Worm (Caenorhabditis elegans) whole organism, young adult: ENCODE measurements around the gene mpk-2.

ENCODE experiments used
- B0019.2 ChIP-seq: fragments of 200-800 bp; sonication (Bioruptor generic); conservative IDR thresholded peaks from 2 replicates; pipeline ENCODE4 v1.3.6; 2022; ENCODE audit warnings: missing genetic modification reagents, missing genetic modification characterization, missing compliant biosample characterization
- B0261.1 ChIP-seq: sonication (generic microtip); optimal IDR thresholded peaks from 2 replicates; lab custom pipeline; 2016; ENCODE audit warnings: mild to moderate bottlenecking, missing genetic modification characterization, moderate library complexity, missing compliant biosample characterization
- F10E7.11 ChIP-seq: sonication (generic microtip); optimal IDR thresholded peaks from 2 replicates; lab custom pipeline; 2017; ENCODE audit warnings: mild to moderate bottlenecking, missing genetic modification characterization, moderate library complexity, missing compliant biosample characterization
- F22D6.2 ChIP-seq: sonication (generic microtip); optimal IDR thresholded peaks from 2 replicates; lab custom pipeline; 2016; ENCODE audit warnings: mild to moderate bottlenecking, missing genetic modification characterization, missing compliant biosample characterization
- F33H1.4 ChIP-seq: fragments of 200-800 bp; sonication (Bioruptor generic); IDR thresholded peaks from 2 replicates; pipeline ENCODE4 v1.3.6; 2022; ENCODE audit warnings: missing genetic modification reagents, missing genetic modification characterization, missing compliant biosample characterization
- F37B4.10 ChIP-seq: fragments of 200-800 bp; sonication (Bioruptor generic); IDR thresholded peaks from 2 replicates; pipeline ENCODE4 v1.3.6; 2022; ENCODE audit warnings: missing genetic modification characterization, missing compliant biosample characterization
- F49E8.2 ChIP-seq: sonication (generic microtip); optimal IDR thresholded peaks from 3 replicates; lab custom pipeline; 2017; ENCODE audit warnings: missing genetic modification characterization, mild to moderate bottlenecking, missing compliant biosample characterization, antibody characterized with exemption, moderate library complexity; ENCODE audit not compliant: insufficient read depth
- F57A8.1 ChIP-seq: fragments of 200-800 bp; sonication (Bioruptor generic); optimal IDR thresholded peaks from 2 replicates; lab custom pipeline; 2018; ENCODE audit warnings: mild to moderate bottlenecking, missing genetic modification characterization, moderate library complexity, missing compliant biosample characterization
- F57C9.4 ChIP-seq: sonication (generic microtip); optimal IDR thresholded peaks from 2 replicates; lab custom pipeline; 2017; ENCODE audit warnings: mild to moderate bottlenecking, missing genetic modification characterization, missing compliant biosample characterization
- K11D2.4 ChIP-seq: fragments of 200-800 bp; sonication (Bioruptor generic); IDR thresholded peaks from 2 replicates; pipeline ENCODE4 v1.3.6; 2022; ENCODE audit warnings: missing genetic modification reagents, missing genetic modification characterization, missing compliant biosample characterization
- K12H6.12 ChIP-seq: fragments of 200-800 bp; sonication (Bioruptor generic); optimal IDR thresholded peaks from 2 replicates; lab custom pipeline; 2018; ENCODE audit warnings: mild to moderate bottlenecking, missing genetic modification characterization, missing compliant biosample characterization
- T07F8.4 ChIP-seq: sonication (generic microtip); optimal IDR thresholded peaks from 2 replicates; lab custom pipeline; 2016; ENCODE audit warnings: mild to moderate bottlenecking, missing genetic modification characterization, moderate library complexity, missing compliant biosample characterization
- Y79H2A.3 ChIP-seq: fragments of 200-800 bp; sonication (Bioruptor generic); conservative IDR thresholded peaks from 2 replicates; pipeline ENCODE4 v1.3.6; 2022; ENCODE audit warnings: missing genetic modification reagents, missing genetic modification characterization, missing compliant biosample characterization
- atf-7 ChIP-seq: sonication (generic microtip); optimal IDR thresholded peaks from 2 replicates; lab custom pipeline; 2017; ENCODE audit warnings: mild to moderate bottlenecking, missing genetic modification characterization, missing compliant biosample characterization
- attf-3 ChIP-seq: fragments of 200-800 bp; sonication (Bioruptor generic); conservative IDR thresholded peaks from 2 replicates; pipeline ENCODE4 v1.3.6; 2022; ENCODE audit warnings: missing genetic modification reagents, missing genetic modification characterization, missing compliant biosample characterization
- attf-6 ChIP-seq: fragments of 200-800 bp; sonication (Bioruptor generic); IDR thresholded peaks from 2 replicates; pipeline ENCODE4 v1.3.6; 2022; ENCODE audit warnings: missing genetic modification reagents, missing genetic modification characterization, missing compliant biosample characterization
- ccch-3 ChIP-seq: fragments of 200-800 bp; sonication (Bioruptor generic); optimal IDR thresholded peaks from 2 replicates; lab custom pipeline; 2018; ENCODE audit warnings: mild to moderate bottlenecking, missing genetic modification characterization, missing compliant biosample characterization
- cebp-1 ChIP-seq, 2 experiments: fragments of 200-800 bp in 1 of 2; sonication (Bioruptor generic) in 1 of 2; sonication (generic microtip) in 1 of 2; IDR thresholded peaks in 1 of 2; optimal IDR thresholded peaks in 1 of 2; 2 replicates each; pipeline versions ENCODE4 v1.3.6 to Lab custom; 2017 to 2022; ENCODE audit warnings: missing compliant biosample characterization in 2 of 2, missing genetic modification characterization in 2 of 2, mild to moderate bottlenecking in 1 of 2, missing genetic modification reagents in 1 of 2, moderate library complexity in 1 of 2
- cebp-2 ChIP-seq: fragments of 200-800 bp; sonication (Bioruptor generic); IDR thresholded peaks from 2 replicates; pipeline ENCODE4 v1.3.6; 2022; ENCODE audit warnings: missing genetic modification characterization, missing compliant biosample characterization
- ceh-100 ChIP-seq: fragments of 200-800 bp; sonication (Bioruptor generic); IDR thresholded peaks from 2 replicates; pipeline ENCODE4 v1.3.6; 2022; ENCODE audit warnings: missing genetic modification reagents, missing genetic modification characterization, missing compliant biosample characterization
- chd-7 ChIP-seq: sonication (generic microtip); optimal IDR thresholded peaks from 2 replicates; lab custom pipeline; 2016; ENCODE audit warnings: mild to moderate bottlenecking, missing genetic modification characterization, moderate library complexity, missing compliant biosample characterization
- dox-1 ChIP-seq: fragments of 200-800 bp; sonication (Bioruptor generic); IDR thresholded peaks from 2 replicates; pipeline ENCODE4 v1.3.6; 2022; ENCODE audit warnings: missing genetic modification reagents, missing genetic modification characterization, missing compliant biosample characterization
- dpl-1 ChIP-seq: fragments of 150-350 bp; optimal IDR thresholded peaks from 2 replicates; lab custom pipeline; 2014; ENCODE audit warnings: missing biosample characterization, missing genetic modification reagents, missing genetic modification characterization
- egrh-3 ChIP-seq: fragments of 200-800 bp; sonication (Bioruptor generic); IDR thresholded peaks from 2 replicates; pipeline ENCODE4 v1.3.6; 2022; ENCODE audit warnings: missing genetic modification reagents, missing genetic modification characterization, missing compliant biosample characterization
- hlh-12 ChIP-seq: sonication (generic microtip); optimal IDR thresholded peaks from 2 replicates; lab custom pipeline; 2016; ENCODE audit warnings: missing genetic modification characterization, missing compliant biosample characterization
- let-526 ChIP-seq: fragments of 200-800 bp; sonication (Bioruptor generic); IDR thresholded peaks from 2 replicates; pipeline ENCODE4 v1.3.6; 2022; ENCODE audit warnings: missing genetic modification reagents, missing genetic modification characterization, missing compliant biosample characterization
- let-607 ChIP-seq, 2 experiments: fragments of 200-800 bp in 1 of 2; sonication (Bioruptor generic) in 1 of 2; sonication (generic microtip) in 1 of 2; optimal IDR thresholded peaks; 2 replicates each; lab custom pipeline; 2016 to 2018; ENCODE audit warnings: mild to moderate bottlenecking in 2 of 2, missing compliant biosample characterization in 2 of 2, missing genetic modification characterization in 2 of 2, moderate library complexity in 2 of 2, missing genotype in 1 of 2
- lin-26 ChIP-seq: fragments of 200-800 bp; sonication (Bioruptor generic); IDR thresholded peaks from 2 replicates; pipeline ENCODE4 v1.3.6; 2022; ENCODE audit warnings: missing genetic modification reagents, missing genetic modification characterization, missing compliant biosample characterization
- lin-40 ChIP-seq: sonication (generic microtip); optimal IDR thresholded peaks from 2 replicates; lab custom pipeline; 2016; ENCODE audit warnings: missing genetic modification characterization, mild to moderate bottlenecking, missing compliant biosample characterization, missing genotype, missing genetic modification reagents
- lsl-1 ChIP-seq: fragments of 200-800 bp; sonication (Bioruptor generic); optimal IDR thresholded peaks from 2 replicates; lab custom pipeline; 2018; ENCODE audit warnings: mild to moderate bottlenecking, missing genetic modification characterization, moderate library complexity, missing compliant biosample characterization
- lsy-27 ChIP-seq: sonication (generic microtip); optimal IDR thresholded peaks from 2 replicates; lab custom pipeline; 2017; ENCODE audit warnings: missing genetic modification characterization, mild to moderate bottlenecking, missing compliant biosample characterization, antibody characterized with exemption, missing genotype, borderline replicate concordance; ENCODE audit not compliant: insufficient read depth
- madf-10 ChIP-seq: sonication (generic microtip); optimal IDR thresholded peaks from 2 replicates; lab custom pipeline; 2016; ENCODE audit warnings: mild to moderate bottlenecking, missing genetic modification characterization, missing compliant biosample characterization
- mes-4 ChIP-seq: sonication (generic microtip); optimal IDR thresholded peaks from 2 replicates; lab custom pipeline; 2016; ENCODE audit warnings: missing genotype, missing genetic modification characterization, missing compliant biosample characterization
- nhr-120 ChIP-seq: fragments of 200-800 bp; sonication (Bioruptor generic); IDR thresholded peaks from 2 replicates; pipeline ENCODE4 v1.3.6; 2022; ENCODE audit warnings: missing genetic modification characterization, missing compliant biosample characterization
- nhr-179 ChIP-seq: sonication (generic microtip); optimal IDR thresholded peaks from 2 replicates; lab custom pipeline; 2016; ENCODE audit warnings: mild to moderate bottlenecking, missing genetic modification characterization, missing compliant biosample characterization
- nhr-80 ChIP-seq: sonication (generic microtip); optimal IDR thresholded peaks from 2 replicates; lab custom pipeline; 2016; ENCODE audit warnings: missing genetic modification characterization, missing compliant biosample characterization
- nhr-90 ChIP-seq: sonication (generic microtip); optimal IDR thresholded peaks from 2 replicates; lab custom pipeline; 2016; ENCODE audit warnings: missing genotype, mild to moderate bottlenecking, missing genetic modification characterization, missing compliant biosample characterization
- rcor-1 ChIP-seq: fragments of 200-800 bp; sonication (Bioruptor generic); IDR thresholded peaks from 2 replicates; pipeline ENCODE4 v1.3.6; 2022; ENCODE audit warnings: missing genetic modification reagents, missing genetic modification characterization, missing compliant biosample characterization
- rpc-1 ChIP-seq, 2 experiments: fragments of 150-350 bp in 1 of 2; sonication (generic microtip) in 1 of 2; optimal IDR thresholded peaks; 2 replicates each; lab custom pipeline; 2014 to 2018; ENCODE audit warnings: missing biosample characterization in 1 of 2, missing genetic modification characterization in 1 of 2, missing genetic modification reagents in 1 of 2, missing genotype in 1 of 2
- snpc-3.4 ChIP-seq: sonication (generic microtip); optimal IDR thresholded peaks from 2 replicates; lab custom pipeline; 2017; ENCODE audit warnings: missing genetic modification characterization, mild to moderate bottlenecking, missing compliant biosample characterization, antibody characterized with exemption, moderate library complexity, missing genotype, missing genetic modification reagents
- sptf-2 ChIP-seq: fragments of 200-800 bp; sonication (Bioruptor generic); optimal IDR thresholded peaks from 2 replicates; lab custom pipeline; 2018; ENCODE audit warnings: mild to moderate bottlenecking, missing genetic modification characterization, missing compliant biosample characterization
- tbx-9 ChIP-seq: sonication (generic microtip); optimal IDR thresholded peaks from 2 replicates; lab custom pipeline; 2016; ENCODE audit warnings: borderline replicate concordance, missing genetic modification characterization, inconsistent platforms, missing compliant biosample characterization
- unc-62 ChIP-seq: fragments of 150-350 bp; optimal IDR thresholded peaks from 2 replicates; lab custom pipeline; 2014; ENCODE audit warnings: missing biosample characterization, missing genetic modification reagents, missing genetic modification characterization
- zfh-2 ChIP-seq: fragments of 200-800 bp; sonication (Bioruptor generic); conservative IDR thresholded peaks from 2 replicates; pipeline ENCODE4 v1.3.6; 2022; ENCODE audit warnings: missing genetic modification reagents, missing genetic modification characterization, missing compliant biosample characterization
- zim-3 ChIP-seq: sonication (generic microtip); optimal IDR thresholded peaks from 2 replicates; lab custom pipeline; 2017; ENCODE audit warnings: mild to moderate bottlenecking, missing genetic modification characterization, moderate library complexity, missing compliant biosample characterization
- ztf-22 ChIP-seq: fragments of 200-800 bp; sonication (Bioruptor generic); optimal IDR thresholded peaks from 2 replicates; lab custom pipeline; 2018; ENCODE audit warnings: mild to moderate bottlenecking, missing genetic modification characterization, moderate library complexity, missing compliant biosample characterization
- ztf-25 ChIP-seq: fragments of 200-800 bp; sonication (Bioruptor generic); IDR thresholded peaks from 2 replicates; pipeline ENCODE4 v1.3.6; 2022; ENCODE audit warnings: missing genetic modification reagents, missing genetic modification characterization, missing compliant biosample characterization

Gene mpk-2

ce11 chrII:5103784-5104457 lies at the start of gene mpk-2, which contains the start of gene C04G6.11:
Gene mpk-2 (plus strand): TSS chrII:5104118.
Gene C04G6.11 (minus strand): TSS chrII:5103834.
- TF ChIP-seq lin-40 (tag; lab: Kevin White, UChicago) (no peak), zim-3 (tag; lab: Kevin White, UChicago) (no peak), nhr-120 (GFP tag; lab: Robert Waterston, UW) (no peak), F49E8.2 (tag; lab: Kevin White, UChicago) (no peak), chd-7 (no peak), cebp-2 (no peak), tbx-9 (tag; lab: Kevin White, UChicago) (no peak), F10E7.11 (no peak), ztf-25 (GFP tag; lab: Robert Waterston, UW) (no peak), nhr-90 (tag; lab: Kevin White, UChicago) (no peak), F33H1.4 (GFP tag; lab: Robert Waterston, UW) (no peak), madf-10 (tag; lab: Kevin White, UChicago) (peak; percentile 22), K12H6.12 (no peak), hlh-12 (tag; lab: Kevin White, UChicago) (no peak), ceh-100 (GFP tag; lab: Robert Waterston, UW) (no peak), cebp-1 (GFP tag; IDR thresholded peaks at IDR 0.05; lab: Robert Waterston, UW) (no peak), cebp-1 (tag; optimal IDR thresholded peaks at IDR 0.05; lab: Kevin White, UChicago) (no peak), dpl-1 (no peak), lin-26 (GFP tag; lab: Robert Waterston, UW) (no peak), egrh-3 (GFP tag; lab: Robert Waterston, UW) (no peak), nhr-179 (tag; lab: Kevin White, UChicago) (no peak), B0019.2 (GFP tag; lab: Robert Waterston, UW) (no peak), F22D6.2 (tag; lab: Kevin White, UChicago) (no peak), attf-3 (no peak), ztf-22 (peak; percentile 58), nhr-80 (tag; lab: Kevin White, UChicago) (peak; percentile 93), T07F8.4 (tag; lab: Kevin White, UChicago) (no peak), Y79H2A.3 (no peak), rpc-1 (optimal IDR thresholded peaks at IDR 0.05; lab: Kevin White, UChicago) (no peak), rpc-1 (tag; optimal IDR thresholded peaks at IDR 0.05; lab: Kevin White, UChicago) (no peak), F57A8.1 (no peak), atf-7 (tag; lab: Kevin White, UChicago) (peak; percentile 75), zfh-2 (GFP tag; lab: Robert Waterston, UW) (no peak), dox-1 (no peak), let-607 (tag; optimal IDR thresholded peaks at IDR 0.05; lab: Kevin White, UChicago) (peak; percentile 21 to 40), ccch-3 (GFP tag; lab: Kevin White, UChicago) (no peak), mes-4 (tag; lab: Kevin White, UChicago) (no peak), rcor-1 (GFP tag; lab: Robert Waterston, UW) (no peak), F57C9.4 (tag; lab: Kevin White, UChicago) (no peak), F37B4.10 (GFP tag; lab: Robert Waterston, UW) (no peak), attf-6 (no peak), K11D2.4 (no peak), sptf-2 (GFP tag; lab: Kevin White, UChicago) (no peak), let-526 (GFP tag; lab: Robert Waterston, UW) (no peak), lsl-1 (GFP tag; lab: Kevin White, UChicago) (no peak), B0261.1 (no peak), lsy-27 (tag; lab: Kevin White, UChicago) (no peak), unc-62 (peak; percentile 44), snpc-3.4 (tag; lab: Kevin White, UChicago) (no peak)
